Fruit fly (Drosophila melanogaster): ENCODE measurements around the gene mdy.

The mdy gene

DNA sequence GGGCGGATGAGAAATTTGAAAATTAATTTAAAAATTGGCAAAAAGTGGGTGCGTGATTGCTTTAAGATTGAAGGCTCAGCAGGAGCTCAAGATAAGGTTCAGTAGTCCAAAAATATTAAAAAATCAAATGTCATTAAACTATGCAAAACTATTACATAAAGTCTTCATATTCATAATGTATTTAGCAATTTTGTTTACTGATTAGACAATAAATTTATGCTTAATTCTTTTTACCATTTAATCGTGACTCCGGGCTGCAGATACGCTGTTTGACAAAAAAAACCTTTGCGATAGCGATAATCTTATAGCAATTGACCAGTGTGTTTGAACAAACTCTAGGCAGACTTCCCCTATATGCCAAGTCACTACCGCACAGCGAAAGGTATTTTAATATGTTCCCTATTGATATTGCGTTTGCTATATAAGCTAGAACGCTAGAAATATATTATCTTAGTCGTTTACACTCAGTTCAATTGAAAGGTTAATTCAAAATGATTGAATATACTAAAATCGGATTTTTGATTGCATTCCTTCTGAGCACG, 20.3 kb upstream of the mdy start, which contains the start of gene Ugt37E1:
Ugt37E1 (plus strand) TSS at position 492 of the 542 bp plus-strand sequence.
- TF ChIP-seq CG6163 (GFP tag; IDR thresholded peaks at IDR 0.05), result no peak
- TF ChIP-seq Hr39 (GFP tag; optimal IDR thresholded peaks at IDR 0.05), result no peak
- no peak for TF ChIP-seq CG10669 (GFP tag; optimal IDR thresholded peaks at IDR 0.05)
- no peak for TF ChIP-seq CG31627 (GFP tag; optimal IDR thresholded peaks at IDR 0.05)
- no peak for TF ChIP-seq lz (GFP tag; optimal IDR thresholded peaks at IDR 0.05)
- no peak for TF ChIP-seq CG9139 (GFP tag; optimal IDR thresholded peaks at IDR 0.05)
- TF ChIP-seq CG16779 (tag; optimal IDR thresholded peaks at IDR 0.05), result no peak

DNA sequence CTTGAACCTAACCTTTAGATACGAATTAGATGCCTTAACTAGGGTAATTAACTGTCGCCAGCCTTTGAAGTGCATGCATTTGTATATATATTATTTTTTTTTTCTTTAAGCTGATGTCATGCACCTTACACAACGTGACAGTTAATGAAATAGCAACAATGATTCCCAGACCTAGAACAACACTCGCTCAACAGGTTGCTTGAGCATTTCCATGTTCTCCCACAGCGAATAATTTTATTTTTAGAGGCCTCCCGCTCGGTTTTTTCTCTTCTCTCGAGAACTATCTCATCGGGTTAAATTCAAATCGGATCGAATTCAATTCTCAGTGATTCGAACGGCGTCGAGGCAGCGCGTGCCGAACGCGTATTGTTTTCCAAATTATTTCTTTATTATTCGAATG, 17.8 kb upstream of the mdy start, which contains the start of gene Ugt37D1:
Ugt37D1 (plus strand) TSS at position 321 of the 400 bp plus-strand sequence.
- TF ChIP-seq Hr4 (GFP tag; optimal IDR thresholded peaks at IDR 0.05) (no peak), salr (GFP tag; optimal IDR thresholded peaks at IDR 0.05) (peak in 1 of 2 experiments; percentile 2), Eip78C (GFP tag) (peak; percentile 60), CG6276 (GFP tag; optimal IDR thresholded peaks at IDR 0.05) (no peak), CG9139 (GFP tag; optimal IDR thresholded peaks at IDR 0.05) (no peak), fd59A (GFP tag; optimal IDR thresholded peaks at IDR 0.05) (no peak)

DNA sequence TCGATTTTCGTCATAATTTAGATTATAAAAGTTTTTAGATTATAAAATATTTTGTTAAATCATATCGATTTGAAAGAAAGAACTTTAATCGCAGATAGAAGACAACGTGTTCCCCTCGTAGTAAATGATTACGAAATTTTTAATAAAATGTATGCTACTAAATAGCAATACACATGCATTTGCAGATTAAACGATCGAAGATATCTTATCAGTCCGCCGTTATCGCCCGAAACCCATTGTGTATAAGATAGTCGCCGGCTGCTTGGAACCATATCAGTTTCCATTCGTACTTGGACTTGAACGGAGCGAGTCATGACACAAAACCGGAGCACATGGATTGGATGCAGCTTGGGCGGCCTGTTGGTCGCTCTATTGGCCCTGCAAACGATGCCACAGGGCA, 17.0 kb upstream of the mdy start:
- no peak for TF ChIP-seq achi (GFP tag; optimal IDR thresholded peaks at IDR 0.05)
- TF ChIP-seq svp (GFP tag), result peak; percentile 48
- peak; percentile 59 for TF ChIP-seq vri (GFP tag; optimal IDR thresholded peaks at IDR 0.05)

DNA sequence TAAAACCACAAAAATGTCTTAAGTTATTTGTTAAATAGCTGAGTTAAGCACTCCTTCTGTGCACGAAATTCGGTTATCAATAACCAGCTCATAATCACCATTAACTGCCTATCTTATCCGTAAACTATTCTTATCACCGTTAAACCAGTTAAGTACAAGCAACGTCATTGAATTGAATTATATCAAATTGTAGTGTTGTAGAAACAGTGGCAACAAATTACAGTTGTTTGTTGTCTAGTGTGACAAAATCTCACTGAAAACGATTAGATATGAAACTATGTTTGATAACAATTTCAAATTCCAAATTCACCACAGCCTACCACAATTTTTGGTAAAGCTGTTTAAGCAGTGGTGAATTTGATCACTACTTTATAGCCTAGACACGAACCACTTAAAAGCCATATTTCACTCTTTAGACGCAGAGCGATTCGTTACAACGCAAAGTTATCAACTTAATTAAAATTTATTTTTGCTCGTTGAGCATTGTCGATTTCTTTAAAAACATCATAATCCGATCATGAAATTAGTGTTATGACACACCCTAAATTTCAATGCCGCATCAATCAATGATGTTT, 14.8 kb upstream of the mdy start:
- no peak for TF ChIP-seq CG10631 (GFP tag; optimal IDR thresholded peaks at IDR 0.05)
- TF ChIP-seq OdsH (GFP tag; optimal IDR thresholded peaks at IDR 0.05), result no peak
- no peak for TF ChIP-seq CG10669 (GFP tag; optimal IDR thresholded peaks at IDR 0.05)
- no peak for TF ChIP-seq CG6808 (GFP tag; optimal IDR thresholded peaks at IDR 0.05)
- TF ChIP-seq CG9139 (GFP tag; optimal IDR thresholded peaks at IDR 0.05), result no peak
- no peak for TF ChIP-seq Gug (GFP tag; IDR thresholded peaks at IDR 0.05)

DNA sequence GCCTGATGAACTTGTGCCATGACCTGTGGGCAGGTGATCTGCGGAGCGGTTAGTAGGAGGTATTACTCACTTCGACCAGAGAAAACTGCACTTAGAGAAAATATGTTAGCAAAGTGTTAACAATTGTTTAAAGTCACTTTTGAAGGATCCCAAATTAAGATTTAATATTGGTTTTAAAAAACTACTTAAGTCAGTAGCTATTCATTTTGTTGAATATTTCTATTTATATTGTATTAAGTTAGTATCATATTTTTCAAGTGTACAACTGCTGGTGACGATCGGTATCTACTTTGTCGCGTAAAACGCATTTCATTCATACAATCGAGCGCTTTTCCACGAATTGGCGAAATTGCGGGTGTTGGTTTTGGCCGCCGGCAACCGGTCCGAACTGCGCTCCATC, 12.8 kb upstream of the mdy start:
- TF ChIP-seq dsx (GFP tag; optimal IDR thresholded peaks at IDR 0.05; ENCODE audit: poor library complexity, severe bottlenecking) (no peak), CG1621 (tag; optimal IDR thresholded peaks at IDR 0.05) (no peak), Sox14 (GFP tag; optimal IDR thresholded peaks at IDR 0.05) (no peak), esn (GFP tag; optimal IDR thresholded peaks at IDR 0.05) (no peak), lz (GFP tag; optimal IDR thresholded peaks at IDR 0.05) (no peak), Ets21C (GFP tag; optimal IDR thresholded peaks at IDR 0.05) (no peak), fd59A (GFP tag; optimal IDR thresholded peaks at IDR 0.05) (no peak), Ets96B (tag; optimal IDR thresholded peaks at IDR 0.05) (peak; percentile 9), Smox (GFP tag; optimal IDR thresholded peaks at IDR 0.05) (no peak), fkh (GFP tag; optimal IDR thresholded peaks at IDR 0.05) (no peak), CG8119 (GFP tag; IDR thresholded peaks at IDR 0.05) (peak; percentile 83), Eip93F (GFP tag; optimal IDR thresholded peaks at IDR 0.05) (no peak), CG4318 (GFP tag; optimal IDR thresholded peaks at IDR 0.05) (peak; percentile 46), CG10631 (GFP tag; optimal IDR thresholded peaks at IDR 0.05) (no peak), Met (GFP tag; optimal IDR thresholded peaks at IDR 0.05) (no peak), CG10669 (GFP tag; optimal IDR thresholded peaks at IDR 0.05) (no peak), dac (GFP tag; optimal IDR thresholded peaks at IDR 0.05) (no peak), svp (GFP tag) (peak; percentile 65), vri (GFP tag; optimal IDR thresholded peaks at IDR 0.05) (no peak), Eip78C (GFP tag) (peak; percentile 77), Lpt (GFP tag; optimal IDR thresholded peaks at IDR 0.05) (peak; percentile 6), CG6808 (GFP tag; optimal IDR thresholded peaks at IDR 0.05) (no peak), eg (GFP tag; IDR thresholded peaks at IDR 0.05) (peak; percentile 71), CG7368 (GFP tag; optimal IDR thresholded peaks at IDR 0.05) (no peak), Gug (GFP tag; IDR thresholded peaks at IDR 0.05) (peak; percentile 49), CG15336 (GFP tag; IDR thresholded peaks at IDR 0.05) (peak; percentile 83), spab (GFP tag; optimal IDR thresholded peaks at IDR 0.05) (no peak), Blimp-1 (GFP tag; optimal IDR thresholded peaks at IDR 0.05) (no peak), acj6 (GFP tag; optimal IDR thresholded peaks at IDR 0.05) (peak; percentile 29), Eip75B (GFP tag; optimal IDR thresholded peaks at IDR 0.05) (no peak), salr (GFP tag; optimal IDR thresholded peaks at IDR 0.05) (no peak), achi (GFP tag; optimal IDR thresholded peaks at IDR 0.05) (peak; percentile 32), pdm3 (GFP tag; optimal IDR thresholded peaks at IDR 0.05) (peak; percentile 27), OdsH (GFP tag; optimal IDR thresholded peaks at IDR 0.05) (peak; percentile 17), CG9139 (GFP tag; optimal IDR thresholded peaks at IDR 0.05) (no peak)

Data from whole organism, prepupa.